Worm (Caenorhabditis elegans) whole organism, mixed stage, embryonic: ENCODE results near the gene irld-67.

Experiments
- lin-32 ChIP-seq: fragments of 200-800 bp; sonication (Bioruptor generic); optimal IDR thresholded peaks from 2 replicates; lab custom pipeline; 2018; ENCODE audit warnings: mild to moderate bottlenecking, missing genetic modification characterization, missing compliant biosample characterization
- nhr-2 ChIP-seq: fragments of 150-350 bp; optimal IDR thresholded peaks from 2 replicates; lab custom pipeline; 2014; ENCODE audit warnings: missing biosample characterization, missing genetic modification characterization

ce11 chrII:2976597-2976996 lies 42.3 kb upstream of the irld-67 start, which contains the start of gene nhr-88:
- TF ChIP-seq nhr-2 (tag; lab: Kevin White, UChicago) (no peak), lin-32 (GFP tag; lab: Kevin White, UChicago) (no peak)
